Fruit fly (Drosophila melanogaster) ovary, adult (tissue): ENCODE results near the gene CG13445.

Source experiments
- CG17801 ChIP-seq: fragments of 200-800 bp; optimal IDR thresholded peaks from 2 replicates; lab custom pipeline; 2019; ENCODE audit warnings: missing biosample characterization, mild to moderate bottlenecking, missing genetic modification characterization, moderate library complexity; ENCODE audit not compliant: partially characterized antibody

The CG13445 gene

dm6 chr3L:15809185-15809584, at the start of gene CG13445:
TSS of gene CG13445 (plus strand) at chr3L:15809485.
- TF ChIP-seq CG17801 (GFP tag; lab: Kevin White, UChicago) = no peak

- TF ChIP-seq CG17801 (GFP tag; lab: Kevin White, UChicago) = no peak
Measured at dm6 chr3L:15760467-15760866, 48.8 kb upstream of the CG13445 start.

DNA sequence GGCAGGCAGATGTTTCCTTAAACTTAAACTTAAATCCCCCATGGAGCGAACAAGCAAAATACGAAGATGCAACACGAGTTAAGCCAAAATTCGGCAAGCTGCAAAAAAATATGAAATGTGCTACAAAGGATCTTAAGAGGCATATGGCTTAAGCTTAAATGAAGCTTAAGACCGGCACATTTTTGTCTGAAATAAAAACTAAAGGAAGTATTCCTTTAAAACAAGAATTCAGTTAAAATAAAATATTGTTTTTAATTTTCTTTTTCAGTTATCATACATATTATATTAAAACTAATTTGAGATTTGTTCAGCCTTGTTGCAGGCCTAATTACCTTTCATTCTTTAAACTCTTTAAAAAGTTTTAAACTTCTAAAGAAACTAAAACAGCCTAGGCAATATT, 47.4 kb upstream of the CG13445 start:
- no peak for TF ChIP-seq CG17801 (GFP tag; lab: Kevin White, UChicago)

- TF ChIP-seq CG17801 (GFP tag; lab: Kevin White, UChicago) = no peak
Measured at dm6 chr3L:15762449-15763189, 46.7 kb upstream of the CG13445 start.

- no peak for TF ChIP-seq CG17801 (GFP tag; lab: Kevin White, UChicago)
Measured at dm6 chr3L:15763190-15763576, 46.1 kb upstream of the CG13445 start.

- no peak for TF ChIP-seq CG17801 (GFP tag; lab: Kevin White, UChicago)
Measured at dm6 chr3L:15768947-15769389, 40.3 kb upstream of the CG13445 start.

- no peak for TF ChIP-seq CG17801 (GFP tag; lab: Kevin White, UChicago)
Measured at dm6 chr3L:15771565-15771964, 37.7 kb upstream of the CG13445 start.

DNA sequence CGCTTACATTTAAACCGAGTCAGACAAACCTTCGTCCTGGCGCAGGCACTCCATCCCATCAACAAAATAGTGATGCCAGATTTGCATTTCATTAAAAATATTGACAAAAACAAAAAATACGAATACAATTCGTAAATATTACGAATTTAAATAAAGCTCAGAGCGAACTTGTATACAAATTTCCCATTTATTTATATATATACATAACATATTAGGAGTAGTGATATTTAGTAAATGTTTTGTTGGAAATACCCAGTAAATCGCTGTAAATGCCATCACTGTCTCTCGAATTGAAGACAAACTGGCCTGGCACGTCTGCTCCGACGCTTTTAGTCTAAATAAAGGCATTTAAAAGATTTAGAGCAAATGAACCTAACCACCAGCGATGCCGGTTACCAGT, 37.0 kb upstream of the CG13445 start:
- no peak for TF ChIP-seq CG17801 (GFP tag; lab: Kevin White, UChicago)

- no peak for TF ChIP-seq CG17801 (GFP tag; lab: Kevin White, UChicago)
Measured at dm6 chr3L:15775498-15775897, 33.8 kb upstream of the CG13445 start.

DNA sequence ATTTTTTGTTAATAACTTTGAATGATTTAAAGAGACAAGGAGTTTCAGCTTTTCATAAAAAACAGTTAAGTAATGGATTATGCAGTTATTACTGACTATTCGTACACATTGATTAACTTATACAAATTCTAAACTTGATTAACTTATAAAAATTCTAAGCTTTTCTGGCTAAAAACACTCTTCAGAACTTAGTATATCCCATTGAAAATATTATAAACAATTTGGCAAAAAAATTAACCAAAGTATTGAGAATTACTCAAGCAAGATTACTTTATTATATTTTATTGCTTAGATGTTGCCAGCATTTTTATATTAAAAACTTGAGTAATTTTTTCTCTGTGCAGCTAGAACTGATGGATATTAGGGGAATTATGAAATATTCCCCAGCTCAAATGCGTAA, 31.9 kb upstream of the CG13445 start:
- no peak for TF ChIP-seq CG17801 (GFP tag; lab: Kevin White, UChicago)

DNA sequence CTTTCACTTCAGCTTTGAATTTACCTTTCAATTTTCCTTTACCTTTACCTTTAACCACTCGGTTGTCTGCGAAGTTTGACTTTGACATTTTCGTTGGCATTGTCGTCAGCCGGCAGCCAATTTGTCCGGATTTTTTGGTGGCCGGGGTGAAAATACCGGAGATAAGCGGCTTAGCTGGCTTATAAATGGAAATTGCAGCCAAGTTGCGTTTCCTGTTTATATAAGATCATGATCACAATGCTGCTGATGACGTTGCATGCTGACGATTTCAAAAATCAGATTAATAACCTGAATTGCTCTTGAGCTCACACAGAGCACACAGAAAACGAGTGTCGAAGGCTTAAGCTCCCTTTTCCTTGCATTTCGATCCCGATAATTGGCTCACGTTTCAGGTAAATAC, 31.4 kb upstream of the CG13445 start:
- TF ChIP-seq CG17801 (GFP tag; lab: Kevin White, UChicago) = no peak

dm6 chr3L:15778951-15779350, 30.3 kb upstream of the CG13445 start:
- TF ChIP-seq CG17801 (GFP tag; lab: Kevin White, UChicago) = no peak

dm6 chr3L:15785368-15785767, 23.9 kb upstream of the CG13445 start:
- TF ChIP-seq CG17801 (GFP tag; lab: Kevin White, UChicago) = no peak

- no peak for TF ChIP-seq CG17801 (GFP tag; lab: Kevin White, UChicago)
Measured at dm6 chr3L:15787406-15787805, 21.9 kb upstream of the CG13445 start.

dm6 chr3L:15791072-15791471, 18.2 kb upstream of the CG13445 start:
- no peak for TF ChIP-seq CG17801 (GFP tag; lab: Kevin White, UChicago)

dm6 chr3L:15794311-15794710, 15.0 kb upstream of the CG13445 start:
- TF ChIP-seq CG17801 (GFP tag; lab: Kevin White, UChicago) = no peak

DNA sequence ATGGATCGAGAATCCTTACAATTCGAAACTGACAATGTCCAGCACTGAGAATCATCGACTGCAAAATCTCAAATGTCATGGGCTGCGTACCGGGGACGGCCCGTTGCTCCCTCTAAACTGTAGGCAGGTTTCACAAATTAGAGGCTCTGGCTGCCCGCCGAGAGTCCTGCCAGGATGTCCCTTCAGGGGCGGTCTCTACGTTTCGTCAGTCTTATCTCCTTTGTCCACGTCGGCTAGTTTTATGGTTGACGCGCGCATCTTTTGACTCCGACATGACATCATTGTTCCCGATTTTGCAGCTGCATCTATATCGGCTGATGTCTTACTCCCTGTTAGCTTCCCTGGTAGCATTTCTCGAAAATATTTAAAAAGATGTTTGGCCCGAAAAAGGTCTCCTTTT, 7.2 kb upstream of the CG13445 start:
- no peak for TF ChIP-seq CG17801 (GFP tag; lab: Kevin White, UChicago)
